Fruit fly (Drosophila melanogaster): ENCODE results near the gene REPTOR-BP.

The REPTOR-BP gene

dm6 chr2L:10276846-10277245 lies 12.9 kb downstream of the REPTOR-BP start:
- no peak for TF ChIP-seq chif (GFP tag; optimal IDR thresholded peaks at IDR 0.05)
- TF ChIP-seq nerfin-1 (tag; optimal IDR thresholded peaks at IDR 0.05), result no peak
- no peak for TF ChIP-seq CG10462 (GFP tag; optimal IDR thresholded peaks at IDR 0.05)
- no peak for TF ChIP-seq CG9876 (GFP tag; optimal IDR thresholded peaks at IDR 0.05)
- no peak for TF ChIP-seq zen2 (GFP tag; IDR thresholded peaks at IDR 0.05; ENCODE audit: partially characterized antibody)
- no peak for TF ChIP-seq CG43689 (GFP tag; IDR thresholded peaks at IDR 0.05)
- TF ChIP-seq CG6854 (GFP tag; optimal IDR thresholded peaks at IDR 0.05), result no peak
- TF ChIP-seq chm (GFP tag; IDR thresholded peaks at IDR 0.05), result no peak
- TF ChIP-seq Hmx (GFP tag; optimal IDR thresholded peaks at IDR 0.05), result no peak
- TF ChIP-seq CG13775 (GFP tag; optimal IDR thresholded peaks at IDR 0.05), result peak; percentile 31
- no peak for TF ChIP-seq CG17385 (GFP tag; optimal IDR thresholded peaks at IDR 0.05)
- no peak for TF ChIP-seq D (optimal IDR thresholded peaks at IDR 0.05)
- no peak for TF ChIP-seq D (GFP tag; optimal IDR thresholded peaks at IDR 0.05)
- TF ChIP-seq Bdp1 (GFP tag; optimal IDR thresholded peaks at IDR 0.05), result no peak
- no peak for TF ChIP-seq pho (GFP tag; optimal IDR thresholded peaks at IDR 0.05)
- no peak for TF ChIP-seq nom (GFP tag; optimal IDR thresholded peaks at IDR 0.05)
- TF ChIP-seq lmd (GFP tag; IDR thresholded peaks at IDR 0.05), result no peak
- TF ChIP-seq kay (GFP tag; optimal IDR thresholded peaks at IDR 0.05), result no peak
- TF ChIP-seq CG13894 (tag; optimal IDR thresholded peaks at IDR 0.05), result no peak
- TF ChIP-seq eve (GFP tag; optimal IDR thresholded peaks at IDR 0.05), result peak in 1 of 2 experiments; percentile 81
- TF ChIP-seq CG7357 (GFP tag; IDR thresholded peaks at IDR 0.05), result 0 out of 3 replicates have a peak, but pooled peaks have one; percentile 13
- TF ChIP-seq CG10565 (GFP tag; optimal IDR thresholded peaks at IDR 0.05), result no peak
- no peak for TF ChIP-seq Dfd (GFP tag; optimal IDR thresholded peaks at IDR 0.05)
- TF ChIP-seq Dll (GFP tag; IDR thresholded peaks at IDR 0.05; ENCODE audit: partially characterized antibody), result no peak
- TF ChIP-seq Dek (tag; optimal IDR thresholded peaks at IDR 0.05), result no peak
- TF ChIP-seq CG34422 (GFP tag; IDR thresholded peaks at IDR 0.05), result peak; percentile 46; the same call in 1 of the 3 replicates
- TF ChIP-seq CG31224 (GFP tag; IDR thresholded peaks at IDR 0.05), result no peak
- peak; percentile 15 for TF ChIP-seq CG16863 (GFP tag; optimal IDR thresholded peaks at IDR 0.05)
- no peak for TF ChIP-seq exex (tag; optimal IDR thresholded peaks at IDR 0.05)
- no peak for TF ChIP-seq CG12659 (GFP tag; optimal IDR thresholded peaks at IDR 0.05)
- no peak for TF ChIP-seq Fer3 (tag; optimal IDR thresholded peaks at IDR 0.05)
- no peak for TF ChIP-seq CG15479 (GFP tag; optimal IDR thresholded peaks at IDR 0.05)
- no peak for TF ChIP-seq Neu2 (GFP tag; optimal IDR thresholded peaks at IDR 0.05; ENCODE audit: borderline replicate concordance)
- no peak for TF ChIP-seq BEAF-32 (GFP tag; optimal IDR thresholded peaks at IDR 0.05)
- no peak for TF ChIP-seq CG14667 (GFP tag; IDR thresholded peaks at IDR 0.05)
- no peak for TF ChIP-seq her (GFP tag; optimal IDR thresholded peaks at IDR 0.05)
- TF ChIP-seq cas (GFP tag; IDR thresholded peaks at IDR 0.05), result no peak
- TF ChIP-seq CG17912 (GFP tag; optimal IDR thresholded peaks at IDR 0.05), result no peak
- TF ChIP-seq CG6683 (GFP tag; optimal IDR thresholded peaks at IDR 0.05), result no peak
- no peak for TF ChIP-seq Doc3 (GFP tag; IDR thresholded peaks at IDR 0.05; ENCODE audit: partially characterized antibody)
- TF ChIP-seq CG1832 (GFP tag; optimal IDR thresholded peaks at IDR 0.05), result no peak
- no peak for TF ChIP-seq Oaz (GFP tag; IDR thresholded peaks at IDR 0.05)
- TF ChIP-seq Chrac-16 (GFP tag; optimal IDR thresholded peaks at IDR 0.05), result peak; percentile 14
- TF ChIP-seq CG14860 (GFP tag; IDR thresholded peaks at IDR 0.05; ENCODE audit: partially characterized antibody), result no peak
- no peak for TF ChIP-seq hth (optimal IDR thresholded peaks at IDR 0.05)
- TF ChIP-seq Meics (GFP tag; optimal IDR thresholded peaks at IDR 0.05), result no peak
- no peak for TF ChIP-seq oc (tag; optimal IDR thresholded peaks at IDR 0.05)
- TF ChIP-seq az2 (GFP tag; optimal IDR thresholded peaks at IDR 0.05), result peak; percentile 32
- no peak for TF ChIP-seq tx (GFP tag; optimal IDR thresholded peaks at IDR 0.05)
- TF ChIP-seq CG1792 (GFP tag; optimal IDR thresholded peaks at IDR 0.05), result peak; percentile 15
- no peak for TF ChIP-seq D19B (GFP tag; optimal IDR thresholded peaks at IDR 0.05)
- 0 out of 2 replicates have a peak, but pooled peaks have one; percentile 43 for TF ChIP-seq Ada2b (GFP tag; IDR thresholded peaks at IDR 0.05)
